Worm (Caenorhabditis elegans): Measurements from ENCODE around the gene K07H8.11.

- no peak for TF ChIP-seq him-1 (tag; optimal IDR thresholded peaks at IDR 0.05)
- no peak for TF ChIP-seq W03F9.2 (tag; optimal IDR thresholded peaks at IDR 0.05)
- no peak for TF ChIP-seq dao-5 (tag; optimal IDR thresholded peaks at IDR 0.05)
These were observed 25.3 kb upstream of the K07H8.11 start, which contains the start of gene F35H10.5 for ce11 chrIV:8300468-8300867.

All from whole organism, L4/young adult.